Worm (Caenorhabditis elegans) whole organism, L2 larva: Measurements from ENCODE around the gene sma-10.
A peak's percentile ranks its signal among the peaks of the same experiment; 100 is the strongest.

Experiments
- C34F6.9 ChIP-seq: fragments of 150-350 bp; optimal IDR thresholded peaks from 2 replicates; lab custom pipeline; 2014; ENCODE audit warnings: missing biosample characterization, missing genetic modification characterization
- F13H6.1 ChIP-seq: sonication (generic microtip); optimal IDR thresholded peaks from 2 replicates; lab custom pipeline; 2016; ENCODE audit warnings: missing genetic modification characterization, missing compliant biosample characterization
- Y55F3AM.14 ChIP-seq: fragments of 200-800 bp; sonication (Bioruptor generic); optimal IDR thresholded peaks from 2 replicates; lab custom pipeline; 2018; ENCODE audit warnings: mild to moderate bottlenecking, missing genetic modification characterization, missing compliant biosample characterization
- ZK546.5 ChIP-seq: sonication (generic microtip); optimal IDR thresholded peaks from 2 replicates; lab custom pipeline; 2017; ENCODE audit warnings: missing biosample characterization, missing genetic modification characterization
- aly-2 ChIP-seq: fragments of 150-350 bp; optimal IDR thresholded peaks from 2 replicates; lab custom pipeline; 2014; ENCODE audit warnings: missing biosample characterization, missing genetic modification characterization
- ama-1 ChIP-seq: fragments of 150-350 bp; optimal IDR thresholded peaks from 2 replicates; lab custom pipeline; 2018; ENCODE audit warnings: inconsistent platforms
- blmp-1 ChIP-seq: sonication (generic microtip); optimal IDR thresholded peaks from 2 replicates; lab custom pipeline; 2017; ENCODE audit warnings: missing genetic modification characterization, mild to moderate bottlenecking, missing compliant biosample characterization, antibody characterized with exemption, moderate library complexity; ENCODE audit not compliant: insufficient read depth
- ceh-82 ChIP-seq: fragments of 150-350 bp; optimal IDR thresholded peaks from 2 replicates; lab custom pipeline; 2014; ENCODE audit warnings: missing biosample characterization, missing genetic modification characterization
- crh-2 ChIP-seq: sonication (generic microtip); optimal IDR thresholded peaks from 2 replicates; lab custom pipeline; 2017; ENCODE audit warnings: missing biosample characterization, missing genetic modification characterization
- dmd-4 ChIP-seq: sonication (generic microtip); optimal IDR thresholded peaks from 2 replicates; lab custom pipeline; 2017; ENCODE audit warnings: missing biosample characterization, missing genetic modification characterization
- egl-27 ChIP-seq: sonication (generic microtip); optimal IDR thresholded peaks from 3 replicates; lab custom pipeline; 2017; ENCODE audit warnings: missing biosample characterization, missing genetic modification reagents, missing genetic modification characterization
- elt-1 ChIP-seq: fragments of 150-350 bp; optimal IDR thresholded peaks from 2 replicates; lab custom pipeline; 2014; ENCODE audit warnings: missing biosample characterization, missing genetic modification characterization
- elt-3 ChIP-seq: sonication (generic microtip); optimal IDR thresholded peaks from 2 replicates; lab custom pipeline; 2017; ENCODE audit warnings: missing biosample characterization, missing genetic modification characterization
- fos-1 ChIP-seq: fragments of 150-350 bp; optimal IDR thresholded peaks from 2 replicates; lab custom pipeline; 2014; ENCODE audit warnings: missing biosample characterization, missing genetic modification characterization
- gmeb-1 ChIP-seq: fragments of 150-350 bp; optimal IDR thresholded peaks from 2 replicates; lab custom pipeline; 2014; ENCODE audit warnings: missing biosample characterization, missing genetic modification characterization
- lin-11 ChIP-seq: fragments of 150-350 bp; sonication (generic microtip); optimal IDR thresholded peaks from 2 replicates; lab custom pipeline; 2014; ENCODE audit warnings: missing biosample characterization, missing genetic modification characterization, inconsistent platforms, mixed read lengths
- lin-13 ChIP-seq: fragments of 150-350 bp; optimal IDR thresholded peaks from 2 replicates; lab custom pipeline; 2014; ENCODE audit warnings: missing biosample characterization, missing genetic modification reagents, missing genetic modification characterization
- lsy-2 ChIP-seq, 2 experiments: fragments of 150-350 bp in 1 of 2; sonication (generic microtip) in 1 of 2; optimal IDR thresholded peaks; 2 replicates each; lab custom pipeline; 2014 to 2017; ENCODE audit warnings: missing biosample characterization in 2 of 2, missing genetic modification characterization in 2 of 2
- mab-5 ChIP-seq: fragments of 150-350 bp; optimal IDR thresholded peaks from 2 replicates; lab custom pipeline; 2014; ENCODE audit warnings: missing biosample characterization, missing genetic modification characterization
- mbf-1 ChIP-seq: sonication (generic microtip); optimal IDR thresholded peaks from 2 replicates; lab custom pipeline; 2017; ENCODE audit warnings: missing biosample characterization, missing genetic modification characterization
- mdl-1 ChIP-seq, 2 experiments: fragments of 150-350 bp in 1 of 2; sonication (generic microtip) in 1 of 2; optimal IDR thresholded peaks; 2 replicates each; lab custom pipeline; 2017; ENCODE audit warnings: missing biosample characterization in 2 of 2, missing genetic modification characterization in 2 of 2
- nhr-10 ChIP-seq: sonication (generic microtip); optimal IDR thresholded peaks from 2 replicates; lab custom pipeline; 2017; ENCODE audit warnings: missing biosample characterization, missing genetic modification characterization
- nhr-11 ChIP-seq: fragments of 150-350 bp; optimal IDR thresholded peaks from 2 replicates; lab custom pipeline; 2014; ENCODE audit warnings: missing biosample characterization, missing genetic modification characterization
- nhr-12 ChIP-seq: fragments of 150-350 bp; optimal IDR thresholded peaks from 2 replicates; lab custom pipeline; 2014; ENCODE audit warnings: missing biosample characterization, missing genetic modification characterization
- nhr-129 ChIP-seq: fragments of 150-350 bp; optimal IDR thresholded peaks from 2 replicates; lab custom pipeline; 2014; ENCODE audit warnings: missing biosample characterization, missing genetic modification characterization
- nhr-21 ChIP-seq: fragments of 150-350 bp; optimal IDR thresholded peaks from 2 replicates; lab custom pipeline; 2014; ENCODE audit warnings: missing biosample characterization, missing genetic modification characterization
- nhr-237 ChIP-seq: fragments of 150-350 bp; optimal IDR thresholded peaks from 2 replicates; lab custom pipeline; 2014; ENCODE audit warnings: missing biosample characterization, missing genetic modification characterization
- nhr-25 ChIP-seq: fragments of 150-350 bp; sonication (generic microtip); optimal IDR thresholded peaks from 3 replicates; lab custom pipeline; 2014; ENCODE audit warnings: missing biosample characterization, missing genetic modification characterization
- nhr-6 ChIP-seq: fragments of 150-350 bp; optimal IDR thresholded peaks from 2 replicates; lab custom pipeline; 2014; ENCODE audit warnings: missing biosample characterization, missing genetic modification characterization
- peb-1 ChIP-seq: fragments of 150-350 bp; optimal IDR thresholded peaks from 2 replicates; lab custom pipeline; 2014; ENCODE audit warnings: missing biosample characterization, missing genetic modification characterization
- sem-4 ChIP-seq: fragments of 150-350 bp; optimal IDR thresholded peaks from 2 replicates; lab custom pipeline; 2014; ENCODE audit warnings: missing biosample characterization, missing genetic modification reagents, missing genetic modification characterization
- skn-1 ChIP-seq: sonication (generic microtip); optimal IDR thresholded peaks from 2 replicates; lab custom pipeline; 2017; ENCODE audit warnings: missing biosample characterization, missing genetic modification characterization
- sma-3 ChIP-seq: sonication (generic microtip); optimal IDR thresholded peaks from 2 replicates; lab custom pipeline; 2016; ENCODE audit warnings: missing genetic modification reagents, missing genetic modification characterization, missing compliant biosample characterization
- sma-9 ChIP-seq, 2 experiments: fragments of 150-350 bp in 1 of 2; sonication (generic microtip) in 1 of 2; optimal IDR thresholded peaks; 2 replicates each; lab custom pipeline; 2014 to 2016; ENCODE audit warnings: missing genetic modification characterization in 2 of 2, mild to moderate bottlenecking in 1 of 2, missing biosample characterization in 1 of 2, missing compliant biosample characterization in 1 of 2, missing genetic modification reagents in 1 of 2, moderate library complexity in 1 of 2
- unc-39 ChIP-seq: fragments of 150-350 bp; optimal IDR thresholded peaks from 2 replicates; lab custom pipeline; 2014; ENCODE audit warnings: missing biosample characterization, missing genetic modification characterization
- unc-55 ChIP-seq: fragments of 150-350 bp; sonication (generic microtip); optimal IDR thresholded peaks from 3 replicates; lab custom pipeline; 2014; ENCODE audit warnings: missing biosample characterization, missing genetic modification reagents, missing genetic modification characterization
- unc-62 ChIP-seq: fragments of 150-350 bp; optimal IDR thresholded peaks from 2 replicates; lab custom pipeline; 2014; ENCODE audit warnings: missing biosample characterization, missing genetic modification reagents, missing genetic modification characterization
- zag-1 ChIP-seq: fragments of 150-350 bp; optimal IDR thresholded peaks from 2 replicates; lab custom pipeline; 2014; ENCODE audit warnings: missing biosample characterization, missing genetic modification characterization
- ztf-1 ChIP-seq: fragments of 200-800 bp; sonication (Bioruptor generic); conservative IDR thresholded peaks from 2 replicates; pipeline ENCODE4 v1.3.6; 2022; ENCODE audit warnings: missing genetic modification characterization, missing compliant biosample characterization
- ztf-4 ChIP-seq: fragments of 150-350 bp; optimal IDR thresholded peaks from 2 replicates; lab custom pipeline; 2014; ENCODE audit warnings: missing biosample characterization, missing genetic modification characterization

sma-10 gene

ce11 chrIV:257095-257494 lies 17.1 kb upstream of the sma-10 start, which contains the start of gene R02D3.8:
Gene R02D3.8 (minus strand): TSS chrIV:257203.
- TF ChIP-seq sem-4 (tag; lab: Kevin White, UChicago) (no peak), nhr-21 (tag; lab: Kevin White, UChicago) (peak; percentile 19), gmeb-1 (tag; lab: Kevin White, UChicago) (peak; percentile 24), sma-9 (GFP tag; optimal IDR thresholded peaks at IDR 0.05; lab: Kevin White, UChicago) (peak; percentile 62), sma-9 (tag; optimal IDR thresholded peaks at IDR 0.05; lab: Kevin White, UChicago) (no peak), nhr-129 (tag; lab: Kevin White, UChicago) (no peak), peb-1 (tag; lab: Kevin White, UChicago) (no peak), mbf-1 (tag; lab: Kevin White, UChicago) (no peak), ztf-4 (tag; lab: Kevin White, UChicago) (no peak), lin-13 (GFP tag; lab: Kevin White, UChicago) (peak; percentile 10), skn-1 (tag; lab: Kevin White, UChicago) (no peak), Y55F3AM.14 (no peak), nhr-6 (tag; lab: Kevin White, UChicago) (no peak), lin-11 (tag; lab: Kevin White, UChicago) (no peak), unc-39 (tag; lab: Kevin White, UChicago) (no peak), egl-27 (no peak), aly-2 (tag; lab: Kevin White, UChicago) (no peak), sma-3 (peak; percentile 44), zag-1 (tag; lab: Kevin White, UChicago) (no peak), mdl-1 (tag; optimal IDR thresholded peaks at IDR 0.05; lab: Kevin White, UChicago) (no peak), F13H6.1 (tag; lab: Kevin White, UChicago) (no peak), nhr-12 (no peak), mab-5 (no peak), dmd-4 (tag; lab: Kevin White, UChicago) (no peak), blmp-1 (tag; lab: Kevin White, UChicago) (no peak), nhr-11 (tag; lab: Kevin White, UChicago) (no peak), C34F6.9 (tag; lab: Kevin White, UChicago) (peak; percentile 45), crh-2 (peak; percentile 22), ZK546.5 (tag; lab: Kevin White, UChicago) (no peak), ama-1 (lab: Kevin White, UChicago) (no peak), unc-55 (peak; percentile 50), elt-3 (tag; lab: Kevin White, UChicago) (no peak), lsy-2 (tag; optimal IDR thresholded peaks at IDR 0.05; lab: Kevin White, UChicago) (peak in 1 of 2 experiments; percentile 70), ztf-1 (GFP tag; lab: Robert Waterston, UW) (no peak), unc-62 (GFP tag; lab: Kevin White, UChicago) (no peak), nhr-25 (tag; lab: Kevin White, UChicago) (peak; percentile 46), fos-1 (tag; lab: Kevin White, UChicago) (no peak), nhr-10 (tag; lab: Kevin White, UChicago) (no peak), nhr-237 (no peak), elt-1 (no peak)

ce11 chrIV:258362-258761 lies 15.9 kb upstream of the sma-10 start:
- no peak for TF ChIP-seq aly-2 (tag; lab: Kevin White, UChicago)

ce11 chrIV:259142-259541 lies 15.1 kb upstream of the sma-10 start, which contains the start of gene dpy-9:
Gene dpy-9 (minus strand): TSS chrIV:259204.
- TF ChIP-seq lsy-2 (tag; optimal IDR thresholded peaks at IDR 0.05; lab: Kevin White, UChicago) (no peak), ceh-82 (no peak), ZK546.5 (tag; lab: Kevin White, UChicago) (no peak), nhr-10 (tag; lab: Kevin White, UChicago) (no peak), blmp-1 (tag; lab: Kevin White, UChicago) (peak; percentile 18), sma-9 (GFP tag; optimal IDR thresholded peaks at IDR 0.05; lab: Kevin White, UChicago) (no peak), sma-9 (tag; optimal IDR thresholded peaks at IDR 0.05; lab: Kevin White, UChicago) (no peak), mbf-1 (tag; lab: Kevin White, UChicago) (no peak)
